Fruit fly (Drosophila melanogaster): ENCODE results near the gene CG31689.

CG31689 gene

DNA sequence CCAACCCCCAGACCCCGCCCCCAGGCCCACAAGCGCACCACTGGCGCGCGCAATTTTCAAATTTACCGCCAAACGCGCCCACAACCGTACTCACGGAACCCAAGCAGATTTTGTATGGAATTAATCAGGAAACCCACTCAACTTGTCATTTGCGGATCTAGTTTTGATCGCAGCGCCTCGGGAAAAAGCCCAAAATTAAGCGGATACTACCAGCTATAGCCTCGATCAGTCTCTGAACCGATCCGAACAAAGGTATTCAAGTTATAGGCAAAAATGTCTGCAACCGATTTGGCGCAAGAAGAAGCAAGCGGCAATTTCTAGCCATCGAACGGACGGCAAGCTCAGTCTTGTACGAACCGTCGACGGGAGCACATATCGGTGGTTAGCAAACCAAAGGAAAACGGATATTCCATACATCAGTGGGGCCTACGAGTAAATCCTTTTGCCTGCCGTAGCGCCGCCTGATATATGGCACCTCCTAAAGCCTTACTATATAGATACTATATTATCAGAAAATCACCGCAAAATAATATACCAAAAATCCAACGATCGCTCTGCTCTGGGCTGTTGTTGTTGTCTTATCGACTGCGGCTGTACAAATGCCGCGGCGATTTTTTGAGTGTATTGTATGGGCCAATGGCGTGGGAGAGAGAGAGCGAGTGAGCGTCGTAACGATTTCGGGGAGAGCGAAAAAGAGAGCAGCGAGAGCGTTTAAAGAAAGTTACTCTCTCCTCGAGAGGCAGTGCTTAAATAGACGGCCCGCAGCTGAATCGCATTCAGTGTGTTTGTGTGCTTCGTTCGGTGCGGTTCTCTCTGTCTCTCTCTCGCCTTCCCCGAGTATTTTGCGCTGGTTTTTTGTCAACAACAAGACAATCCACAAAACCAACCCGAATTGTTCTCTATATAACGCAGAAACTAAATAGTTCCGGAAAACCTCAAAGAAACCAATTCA lies 27.3 kb downstream of the CG31689 start, which contains the start of gene Pgk (continued):
- TF ChIP-seq ind (GFP tag; optimal IDR thresholded peaks at IDR 0.05), result no peak
- no peak for TF ChIP-seq rib (GFP tag; IDR thresholded peaks at IDR 0.05)
- peak; percentile 87 for TF ChIP-seq ewg (GFP tag; optimal IDR thresholded peaks at IDR 0.05)
- no peak for TF ChIP-seq Abd-B (GFP tag; optimal IDR thresholded peaks at IDR 0.05)
- TF ChIP-seq CG12942 (GFP tag; optimal IDR thresholded peaks at IDR 0.05), result no peak
- TF ChIP-seq grau (tag; optimal IDR thresholded peaks at IDR 0.05), result peak; percentile 42
- peak; percentile 4 for TF ChIP-seq CG17829 (tag; optimal IDR thresholded peaks at IDR 0.05)
- TF ChIP-seq CG33213 (GFP tag; optimal IDR thresholded peaks at IDR 0.05), result peak; percentile 29
- TF ChIP-seq amos (GFP tag; IDR thresholded peaks at IDR 0.05; ENCODE audit: partially characterized antibody), result no peak
- no peak for TF ChIP-seq CG30020 (tag; optimal IDR thresholded peaks at IDR 0.05)
- no peak for TF ChIP-seq CG14050 (GFP tag; IDR thresholded peaks at IDR 0.05)
- no peak for TF ChIP-seq CG5245 (GFP tag; optimal IDR thresholded peaks at IDR 0.05)
- no peak for TF ChIP-seq ash1 (GFP tag; optimal IDR thresholded peaks at IDR 0.05)
- peak; percentile 14 for TF ChIP-seq tap (tag; optimal IDR thresholded peaks at IDR 0.05)
- peak; percentile 16 for TF ChIP-seq gcm2 (GFP tag; optimal IDR thresholded peaks at IDR 0.05)
- TF ChIP-seq Hsf (GFP tag; optimal IDR thresholded peaks at IDR 0.05), result peak; percentile 23
- no peak for TF ChIP-seq CG42726 (GFP tag; IDR thresholded peaks at IDR 0.05; ENCODE audit: partially characterized antibody)
- TF ChIP-seq Hand (GFP tag; optimal IDR thresholded peaks at IDR 0.05), result peak; percentile 75
- no peak for TF ChIP-seq CG10321 (GFP tag; IDR thresholded peaks at IDR 0.05)
- no peak for TF ChIP-seq bab2 (GFP tag; optimal IDR thresholded peaks at IDR 0.05)
- no peak for TF ChIP-seq toy (GFP tag; IDR thresholded peaks at IDR 0.05)
- peak; percentile 94 for TF ChIP-seq Nf-YC (tag; optimal IDR thresholded peaks at IDR 0.05)
- TF ChIP-seq nmo (GFP tag; optimal IDR thresholded peaks at IDR 0.05), result peak; percentile 25
- no peak for TF ChIP-seq CG9215 (GFP tag; IDR thresholded peaks at IDR 0.05)
- TF ChIP-seq oc (tag; optimal IDR thresholded peaks at IDR 0.05), result peak; percentile 75
- no peak for TF ChIP-seq Elba2 (GFP tag; optimal IDR thresholded peaks at IDR 0.05)
- peak; percentile 38 for TF ChIP-seq Oli (tag; optimal IDR thresholded peaks at IDR 0.05)
- TF ChIP-seq lab (GFP tag; optimal IDR thresholded peaks at IDR 0.05), result peak; percentile 67
- no peak for TF ChIP-seq tgo (GFP tag; IDR thresholded peaks at IDR 0.05)
- TF ChIP-seq CG2875 (GFP tag; optimal IDR thresholded peaks at IDR 0.05), result peak; percentile 36
- no peak for TF ChIP-seq BEAF-32 (GFP tag; optimal IDR thresholded peaks at IDR 0.05)
- peak; percentile 58 for TF ChIP-seq CG31365 (tag; optimal IDR thresholded peaks at IDR 0.05)
- no peak for TF ChIP-seq CG3847 (GFP tag; IDR thresholded peaks at IDR 0.05)
- no peak for TF ChIP-seq CG12104 (GFP tag; optimal IDR thresholded peaks at IDR 0.05)
- no peak for TF ChIP-seq tin (GFP tag; optimal IDR thresholded peaks at IDR 0.05)
- peak; percentile 59 for TF ChIP-seq onecut (GFP tag; IDR thresholded peaks at IDR 0.05)
- peak; percentile 16 for TF ChIP-seq wek (GFP tag; optimal IDR thresholded peaks at IDR 0.05)
- TF ChIP-seq her (GFP tag; optimal IDR thresholded peaks at IDR 0.05), result peak; percentile 33
- TF ChIP-seq CG7357 (GFP tag; IDR thresholded peaks at IDR 0.05), result no peak
- no peak for TF ChIP-seq CG4404 (GFP tag; IDR thresholded peaks at IDR 0.05)
- TF ChIP-seq CG34422 (GFP tag; IDR thresholded peaks at IDR 0.05), result no peak
- no peak for TF ChIP-seq ATbp (GFP tag; optimal IDR thresholded peaks at IDR 0.05)
- TF ChIP-seq CG3995 (GFP tag; optimal IDR thresholded peaks at IDR 0.05), result no peak
- peak; percentile 47 for TF ChIP-seq pho (GFP tag; optimal IDR thresholded peaks at IDR 0.05)
- TF ChIP-seq unc-4 (GFP tag; IDR thresholded peaks at IDR 0.05; ENCODE audit: partially characterized antibody), result no peak
- TF ChIP-seq CG9876 (GFP tag; optimal IDR thresholded peaks at IDR 0.05), result peak; percentile 31
- no peak for TF ChIP-seq gt (GFP tag; IDR thresholded peaks at IDR 0.05)
- no peak for TF ChIP-seq CkIIα-i1 (GFP tag; IDR thresholded peaks at IDR 0.05)
- no peak for TF ChIP-seq z (GFP tag; IDR thresholded peaks at IDR 0.05)

Measured in whole organism, embryonic.